Worm (Caenorhabditis elegans) whole organism, late embryonic: ENCODE data around the gene srw-1.

ENCODE experiments used
- ceh-48 ChIP-seq: sonication (generic microtip); optimal IDR thresholded peaks from 2 replicates; lab custom pipeline; 2016; ENCODE audit warnings: missing genetic modification characterization, inconsistent platforms, missing compliant biosample characterization
- pha-4 ChIP-seq: fragments of 150-350 bp; optimal IDR thresholded peaks from 2 replicates; lab custom pipeline; 2018; ENCODE audit warnings: missing biosample characterization, missing genetic modification reagents, missing genetic modification characterization
- rnt-1 ChIP-seq: sonication (generic microtip); optimal IDR thresholded peaks from 2 replicates; lab custom pipeline; 2016; ENCODE audit warnings: missing genetic modification characterization, missing compliant biosample characterization

DNA sequence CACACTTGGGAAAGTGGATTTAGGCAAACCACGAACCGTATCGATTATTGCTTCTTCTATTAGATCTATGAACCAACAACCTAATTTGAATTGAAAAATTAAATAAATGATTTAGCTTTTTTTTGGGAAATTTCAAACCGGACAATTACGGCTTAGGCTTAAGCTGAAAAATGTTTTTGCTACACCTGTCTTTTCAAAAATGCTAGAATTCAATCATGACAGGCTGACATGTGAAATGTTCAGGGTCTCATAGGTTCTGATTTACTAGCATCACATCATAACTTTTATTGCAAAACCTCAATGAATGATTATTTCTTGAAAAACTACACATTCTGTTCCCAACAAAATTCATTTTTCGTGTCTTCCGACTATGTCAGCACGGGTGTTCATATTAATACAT lies 44.8 kb upstream of the srw-1 start, which contains the start of gene srh-55:
- TF ChIP-seq pha-4 (tag; lab: Kevin White, UChicago) (no peak), rnt-1 (tag; lab: Kevin White, UChicago) (no peak), ceh-48 (no peak)
